Fruit fly (Drosophila melanogaster) whole organism, embryonic: ENCODE results near the gene CG44004.
A peak's percentile ranks its signal among the peaks of the same experiment; 100 is the strongest.

Source experiments
- Antp ChIP-seq: fragments of 200-800 bp; sonication (Bioruptor generic); optimal IDR thresholded peaks from 3 replicates; lab custom pipeline; 2016; ENCODE audit warnings: missing biosample characterization, missing genetic modification characterization
- Atf6 ChIP-seq: fragments of 200-800 bp; sonication (Bioruptor generic); IDR thresholded peaks from 2 replicates; pipeline ENCODE4 v1.3.6; 2022; ENCODE audit warnings: missing biosample characterization, missing genetic modification characterization
- B-H2 ChIP-seq: fragments of 200-800 bp; sonication (Bioruptor generic); optimal IDR thresholded peaks from 2 replicates; lab custom pipeline; 2018; ENCODE audit warnings: missing biosample characterization, mild to moderate bottlenecking, missing genetic modification characterization
- CG10147 ChIP-seq: fragments of 200-800 bp; sonication (Bioruptor generic); optimal IDR thresholded peaks from 2 replicates; lab custom pipeline; 2019; ENCODE audit warnings: missing biosample characterization, mild to moderate bottlenecking, missing genetic modification characterization, moderate library complexity
- CG1024 ChIP-seq: fragments of 200-800 bp; sonication (Bioruptor generic); IDR thresholded peaks from 2 replicates; pipeline ENCODE4 v1.3.6; 2022; ENCODE audit warnings: missing biosample characterization, missing genetic modification characterization
- CG11456 ChIP-seq: fragments of 200-800 bp; sonication (Bioruptor generic); IDR thresholded peaks from 3 replicates; pipeline ENCODE4 v1.3.6; 2022; ENCODE audit warnings: missing biosample characterization, missing genetic modification characterization
- CG11504 ChIP-seq: fragments of 200-800 bp; sonication (Bioruptor generic); optimal IDR thresholded peaks from 3 replicates; lab custom pipeline; 2019; ENCODE audit warnings: missing biosample characterization, mild to moderate bottlenecking, missing genetic modification characterization, moderate library complexity
- CG12155 ChIP-seq: fragments of 200-800 bp; sonication (Bioruptor generic); optimal IDR thresholded peaks from 3 replicates; lab custom pipeline; 2016; ENCODE audit warnings: missing biosample characterization, missing genetic modification characterization
- CG12659 ChIP-seq: fragments of 200-800 bp; sonication (Bioruptor generic); optimal IDR thresholded peaks from 3 replicates; lab custom pipeline; 2017; ENCODE audit warnings: mild to moderate bottlenecking, missing biosample characterization, missing genetic modification reagents, missing genetic modification characterization
- CG14441 ChIP-seq: fragments of 200-800 bp; sonication (Bioruptor generic); IDR thresholded peaks from 2 replicates; pipeline ENCODE4 v1.3.6; 2022; ENCODE audit warnings: missing biosample characterization, missing genetic modification characterization
- CG15601 ChIP-seq: fragments of 200-800 bp; sonication (Bioruptor generic); optimal IDR thresholded peaks from 3 replicates; lab custom pipeline; 2019; ENCODE audit warnings: missing biosample characterization, mild to moderate bottlenecking, missing genetic modification characterization, moderate library complexity
- CG32772 ChIP-seq: fragments of 200-800 bp; sonication (Bioruptor generic); IDR thresholded peaks from 2 replicates; pipeline ENCODE4 v1.3.6; 2022; ENCODE audit warnings: missing biosample characterization, missing genetic modification characterization
- CG34376 ChIP-seq: fragments of 200-800 bp; sonication (Bioruptor generic); optimal IDR thresholded peaks from 2 replicates; lab custom pipeline; 2018; ENCODE audit warnings: missing biosample characterization, mild to moderate bottlenecking, missing genetic modification characterization
- CG42726 ChIP-seq: fragments of 200-800 bp; sonication (Bioruptor generic); IDR thresholded peaks from 2 replicates; pipeline ENCODE4 v1.3.6; 2022; ENCODE audit warnings: missing biosample characterization, missing genetic modification characterization; ENCODE audit not compliant: partially characterized antibody
- CG43689 ChIP-seq: fragments of 200-800 bp; sonication (Bioruptor generic); IDR thresholded peaks from 2 replicates; pipeline ENCODE4 v1.3.6; 2022; ENCODE audit warnings: missing biosample characterization, missing genetic modification characterization
- CG4707 ChIP-seq: fragments of 200-800 bp; sonication (Bioruptor generic); optimal IDR thresholded peaks from 2 replicates; lab custom pipeline; 2018; ENCODE audit warnings: missing biosample characterization, mild to moderate bottlenecking, missing genetic modification characterization, moderate library complexity
- Chrac-16 ChIP-seq: fragments of 200-800 bp; sonication (Bioruptor generic); optimal IDR thresholded peaks from 3 replicates; lab custom pipeline; 2016; ENCODE audit warnings: missing biosample characterization, missing genetic modification characterization
- Dek ChIP-seq: fragments of 200-800 bp; sonication (Bioruptor generic); optimal IDR thresholded peaks from 3 replicates; lab custom pipeline; 2019; ENCODE audit warnings: missing biosample characterization, mild to moderate bottlenecking, missing genetic modification characterization, moderate library complexity
- Dref ChIP-seq: fragments of 200-800 bp; sonication (Bioruptor generic); IDR thresholded peaks from 2 replicates; pipeline ENCODE4 v1.3.6; 2022; ENCODE audit warnings: missing biosample characterization, missing genetic modification characterization
- Ets97D ChIP-seq: fragments of 200-800 bp; sonication (Bioruptor generic); optimal IDR thresholded peaks from 3 replicates; lab custom pipeline; 2016; ENCODE audit warnings: missing biosample characterization, missing genetic modification characterization
- Lim3 ChIP-seq: fragments of 200-800 bp; sonication (Bioruptor generic); IDR thresholded peaks from 2 replicates; pipeline ENCODE4 v1.3.6; 2022; ENCODE audit warnings: missing biosample characterization, missing genetic modification characterization
- Rfx ChIP-seq: fragments of 200-800 bp; sonication (Bioruptor generic); IDR thresholded peaks from 2 replicates; pipeline ENCODE4 v1.3.6; 2022; ENCODE audit warnings: missing biosample characterization, missing genetic modification characterization
- Sry-δ ChIP-seq: fragments of 200-800 bp; sonication (Bioruptor generic); optimal IDR thresholded peaks from 2 replicates; lab custom pipeline; 2016; ENCODE audit warnings: missing biosample characterization, missing genetic modification characterization
- btn ChIP-seq: fragments of 200-800 bp; sonication (Bioruptor generic); optimal IDR thresholded peaks from 2 replicates; lab custom pipeline; 2016; ENCODE audit warnings: missing biosample characterization, missing genetic modification characterization
- cato ChIP-seq: fragments of 200-800 bp; sonication (Bioruptor generic); optimal IDR thresholded peaks from 2 replicates; lab custom pipeline; 2016; ENCODE audit warnings: missing biosample characterization, missing genetic modification characterization, borderline replicate concordance
- danr ChIP-seq: fragments of 200-800 bp; sonication (Bioruptor generic); IDR thresholded peaks from 2 replicates; pipeline ENCODE4 v1.3.6; 2022; ENCODE audit warnings: missing biosample characterization, missing genetic modification characterization
- dm ChIP-seq: fragments of 200-800 bp; sonication (Bioruptor generic); optimal IDR thresholded peaks from 3 replicates; lab custom pipeline; 2016; ENCODE audit warnings: missing biosample characterization, missing genetic modification characterization
- dpn ChIP-seq, 2 experiments: fragments of 200-800 bp; sonication (Bioruptor generic); optimal IDR thresholded peaks; 3 replicates each; lab custom pipeline; 2016; ENCODE audit warnings: missing biosample characterization in 2 of 2, missing genetic modification characterization in 2 of 2
- exex ChIP-seq: fragments of 200-800 bp; sonication (Bioruptor generic); optimal IDR thresholded peaks from 4 replicates; lab custom pipeline; 2018; ENCODE audit warnings: missing biosample characterization, mild to moderate bottlenecking, missing genetic modification characterization, moderate library complexity
- fru ChIP-seq: fragments of >200 bp; optimal IDR thresholded peaks from 2 replicates; lab custom pipeline; 2017
- gcm2 ChIP-seq: fragments of 200-800 bp; sonication (Bioruptor generic); optimal IDR thresholded peaks from 2 replicates; lab custom pipeline; 2016; ENCODE audit warnings: missing biosample characterization, missing genetic modification characterization
- grau ChIP-seq: fragments of 200-800 bp; optimal IDR thresholded peaks from 3 replicates; lab custom pipeline; 2019; ENCODE audit warnings: missing biosample characterization, mild to moderate bottlenecking, missing genetic modification characterization, moderate library complexity
- h ChIP-seq: fragments of >200 bp; optimal IDR thresholded peaks from 2 replicates; lab custom pipeline; 2017
- hb ChIP-seq: fragments of 200-800 bp; sonication (Bioruptor generic); IDR thresholded peaks from 3 replicates; pipeline ENCODE4 v1.3.6; 2022; ENCODE audit warnings: missing biosample characterization, missing genetic modification characterization; ENCODE audit not compliant: partially characterized antibody
- inv ChIP-seq: fragments of 200-800 bp; sonication (Bioruptor generic); IDR thresholded peaks from 2 replicates; pipeline ENCODE4 v1.3.6; 2022; ENCODE audit warnings: missing biosample characterization, missing genetic modification characterization; ENCODE audit not compliant: partially characterized antibody
- jing ChIP-seq: fragments of 200-800 bp; sonication (Bioruptor generic); optimal IDR thresholded peaks from 2 replicates; lab custom pipeline; 2018; ENCODE audit warnings: missing biosample characterization, mild to moderate bottlenecking, missing genetic modification characterization
- knrl ChIP-seq: fragments of 200-800 bp; sonication (Bioruptor generic); IDR thresholded peaks from 3 replicates; pipeline ENCODE4 v1.3.6; 2022; ENCODE audit warnings: missing biosample characterization, missing genetic modification characterization; ENCODE audit not compliant: partially characterized antibody
- lmd ChIP-seq: fragments of 200-800 bp; sonication (Bioruptor generic); IDR thresholded peaks from 2 replicates; pipeline ENCODE4 v1.3.6; 2022; ENCODE audit warnings: missing biosample characterization, missing genetic modification characterization
- mld ChIP-seq: fragments of 200-800 bp; sonication (Bioruptor generic); IDR thresholded peaks from 3 replicates; pipeline ENCODE4 v1.3.6; 2022; ENCODE audit warnings: missing biosample characterization, missing genetic modification characterization; ENCODE audit not compliant: partially characterized antibody
- nerfin-2 ChIP-seq: fragments of 200-800 bp; sonication (Bioruptor generic); IDR thresholded peaks from 2 replicates; pipeline ENCODE4 v1.3.6; 2022; ENCODE audit warnings: missing biosample characterization, missing genetic modification characterization; ENCODE audit not compliant: partially characterized antibody
- p53 ChIP-seq: fragments of 200-800 bp; sonication (Bioruptor generic); optimal IDR thresholded peaks from 2 replicates; lab custom pipeline; 2016; ENCODE audit warnings: missing biosample characterization, missing genetic modification characterization
- pho ChIP-seq: fragments of 200-800 bp; sonication (Bioruptor generic); optimal IDR thresholded peaks from 2 replicates; lab custom pipeline; 2016; ENCODE audit warnings: missing biosample characterization, missing genetic modification characterization
- run ChIP-seq: fragments of 200-800 bp; sonication (Bioruptor generic); optimal IDR thresholded peaks from 3 replicates; lab custom pipeline; 2018; ENCODE audit warnings: missing biosample characterization, mild to moderate bottlenecking, missing genetic modification characterization
- sima ChIP-seq: fragments of 200-800 bp; sonication (Bioruptor generic); optimal IDR thresholded peaks from 2 replicates; lab custom pipeline; 2016; ENCODE audit warnings: missing biosample characterization, missing genetic modification characterization
- so ChIP-seq: fragments of 200-800 bp; sonication (Bioruptor generic); IDR thresholded peaks from 3 replicates; pipeline ENCODE4 v1.3.6; 2022; ENCODE audit warnings: missing biosample characterization, missing genetic modification characterization
- sr ChIP-seq: fragments of 200-800 bp; sonication (Bioruptor generic); IDR thresholded peaks from 3 replicates; pipeline ENCODE4 v1.3.6; 2022; ENCODE audit warnings: missing biosample characterization, missing genetic modification characterization
- tin ChIP-seq: fragments of 200-800 bp; sonication (Bioruptor generic); optimal IDR thresholded peaks from 3 replicates; lab custom pipeline; 2016; ENCODE audit warnings: missing biosample characterization, missing genetic modification characterization
- toy ChIP-seq: fragments of 200-800 bp; sonication (Bioruptor generic); IDR thresholded peaks from 2 replicates; pipeline ENCODE4 v1.3.6; 2022; ENCODE audit warnings: missing biosample characterization, missing genetic modification characterization
- trh ChIP-seq: fragments of 200-800 bp; sonication (Bioruptor generic); optimal IDR thresholded peaks from 2 replicates; lab custom pipeline; 2016; ENCODE audit warnings: missing biosample characterization, missing genetic modification characterization
- zf30C ChIP-seq: fragments of 200-800 bp; sonication (Bioruptor generic); optimal IDR thresholded peaks from 3 replicates; lab custom pipeline; 2018; ENCODE audit warnings: missing biosample characterization, mild to moderate bottlenecking, missing genetic modification characterization

CG44004 gene

dm6 chr3L:18114038-18114926 lies 40.6 kb upstream of the CG44004 start (continued):
- TF ChIP-seq p53 (GFP tag; lab: Kevin White, UChicago) (peak; percentile 30), gcm2 (GFP tag; lab: Kevin White, UChicago) (no peak), CG14441 (GFP tag; lab: Robert Waterston, UW) (no peak), Lim3 (GFP tag; lab: Robert Waterston, UW) (no peak), fru (lab: Kevin White, UChicago) (no peak), dm (GFP tag; lab: Kevin White, UChicago) (no peak), Chrac-16 (GFP tag; lab: Kevin White, UChicago) (no peak), btn (GFP tag; lab: Kevin White, UChicago) (peak; percentile 64), CG12155 (GFP tag; lab: Kevin White, UChicago) (no peak), trh (GFP tag; lab: Kevin White, UChicago) (no peak), cato (GFP tag; lab: Kevin White, UChicago) (no peak), CG43689 (GFP tag; lab: Robert Waterston, UW) (no peak), inv (GFP tag; lab: Robert Waterston, UW) (no peak), run (peak; percentile 54), knrl (GFP tag; lab: Robert Waterston, UW) (no peak), pho (GFP tag; lab: Kevin White, UChicago) (no peak), nerfin-2 (GFP tag; lab: Robert Waterston, UW) (no peak), exex (peak; percentile 18), h (lab: Kevin White, UChicago) (no peak), Ets97D (GFP tag; lab: Kevin White, UChicago) (peak; percentile 13), grau (tag; lab: Kevin White, UChicago) (peak; percentile 62), Dek (peak; percentile 28), Rfx (GFP tag; lab: Robert Waterston, UW) (peak; percentile 79), hb (GFP tag; lab: Robert Waterston, UW) (no peak), Sry-δ (GFP tag; lab: Kevin White, UChicago) (peak; percentile 24), CG42726 (peak; percentile 47; the same call in 1 of the 2 replicates), sr (no peak; the same call in 2 of the 3 replicates), zf30C (peak; percentile 38), sima (no peak), mld (no peak), CG12659 (GFP tag; lab: Kevin White, UChicago) (peak; percentile 20), CG11504 (tag; lab: Kevin White, UChicago) (peak; percentile 73), Atf6 (GFP tag; lab: Robert Waterston, UW) (peak; percentile 61; the same call in 1 of the 2 replicates), CG1024 (GFP tag; lab: Robert Waterston, UW) (no peak), CG10147 (peak; percentile 19), danr (GFP tag; lab: Robert Waterston, UW) (no peak), CG32772 (GFP tag; lab: Robert Waterston, UW) (no peak), CG11456 (GFP tag; lab: Robert Waterston, UW) (no peak), CG4707 (GFP tag; lab: Kevin White, UChicago) (peak; percentile 35), tin (GFP tag; lab: Kevin White, UChicago) (peak; percentile 24), Antp (GFP tag; lab: Kevin White, UChicago) (peak; percentile 27), so (GFP tag; lab: Robert Waterston, UW) (no peak; the same call in 2 of the 3 replicates), CG34376 (GFP tag; lab: Kevin White, UChicago) (peak; percentile 78), jing (GFP tag; lab: Kevin White, UChicago) (no peak), dpn (GFP tag; optimal IDR thresholded peaks at IDR 0.05; lab: Kevin White, UChicago) (no peak), Dref (GFP tag; lab: Robert Waterston, UW) (no peak), B-H2 (GFP tag; lab: Kevin White, UChicago) (peak; percentile 6), toy (GFP tag; lab: Robert Waterston, UW) (peak; percentile 41; the same call in 1 of the 2 replicates), lmd (no peak; the same call in none of the 2 replicates), CG15601 (no peak)
